Fruit fly (Drosophila melanogaster): ENCODE data around the gene CG32266.

Gene CG32266

DNA sequence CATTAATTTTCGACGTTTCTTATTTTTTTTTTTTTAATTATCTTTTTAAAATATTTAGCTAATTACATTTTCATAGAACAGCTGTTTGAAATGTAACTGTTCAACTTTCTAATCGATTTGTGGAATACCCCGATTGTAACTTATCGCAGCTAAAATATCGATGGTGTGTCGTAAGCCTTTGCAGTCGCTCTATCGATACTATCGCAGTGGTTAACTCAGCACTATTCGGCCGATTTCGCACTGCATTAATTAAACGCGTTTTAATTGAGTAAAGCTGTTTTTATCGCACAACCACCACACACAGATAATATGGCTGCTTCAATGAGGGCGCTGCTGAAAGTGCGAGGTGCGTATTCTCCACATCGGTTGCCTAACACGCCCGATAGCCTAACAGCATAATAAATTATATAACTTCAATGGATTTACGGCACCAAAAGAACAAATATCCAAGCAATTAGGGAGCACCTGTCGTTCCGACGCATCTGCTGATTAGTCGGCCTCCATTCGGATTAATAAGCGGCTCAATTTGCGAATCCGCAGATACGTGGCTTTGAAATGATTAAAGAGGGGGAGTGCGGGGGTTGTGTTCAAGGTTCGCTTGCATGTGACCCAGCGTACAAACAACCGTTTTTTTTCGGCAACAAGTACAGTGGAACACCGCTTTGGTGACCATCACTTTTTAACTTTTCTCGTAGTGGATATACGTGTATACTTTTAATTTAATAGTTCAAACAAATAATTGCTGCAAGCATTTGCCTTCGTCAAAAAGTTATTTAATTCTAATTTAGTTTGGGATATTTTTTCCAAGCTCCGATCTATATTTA is 23.6 kb downstream of the CG32266 start, which contains the start of gene Scsalpha1 (continued):
- TF ChIP-seq ttk (GFP tag; IDR thresholded peaks at IDR 0.05): no peak
- TF ChIP-seq CG10462 (GFP tag; optimal IDR thresholded peaks at IDR 0.05): peak; percentile 7
- TF ChIP-seq Lpt (GFP tag; optimal IDR thresholded peaks at IDR 0.05): no peak
- TF ChIP-seq H2.0 (GFP tag; IDR thresholded peaks at IDR 0.05): peak; percentile 42; the same call in 1 of the 2 replicates
- no peak for TF ChIP-seq fd64A (GFP tag; optimal IDR thresholded peaks at IDR 0.05)
- no peak for TF ChIP-seq dmrt11E (tag; optimal IDR thresholded peaks at IDR 0.05)
- TF ChIP-seq CG12391 (tag; optimal IDR thresholded peaks at IDR 0.05): peak; percentile 54
- peak; percentile 3 for TF ChIP-seq Ssrp (tag; optimal IDR thresholded peaks at IDR 0.05)
- peak; percentile 99 for TF ChIP-seq HLH4C (GFP tag; IDR thresholded peaks at IDR 0.05; ENCODE audit: partially characterized antibody)
- TF ChIP-seq CG6683 (GFP tag; optimal IDR thresholded peaks at IDR 0.05): no peak
- peak; percentile 23; the same call in 1 of the 2 replicates for TF ChIP-seq ranshi (GFP tag; IDR thresholded peaks at IDR 0.05)
- TF ChIP-seq Stat92E (GFP tag; optimal IDR thresholded peaks at IDR 0.05): peak in 1 of 3 experiments; percentile 58
- peak; percentile 9 for TF ChIP-seq Blimp-1 (GFP tag; optimal IDR thresholded peaks at IDR 0.05)
- TF ChIP-seq hkb (optimal IDR thresholded peaks at IDR 0.05): no peak
- peak; percentile 71 for TF ChIP-seq hkb (GFP tag; IDR thresholded peaks at IDR 0.05)
- no peak for TF ChIP-seq btn (GFP tag; optimal IDR thresholded peaks at IDR 0.05)
- no peak for TF ChIP-seq CG12236 (GFP tag; optimal IDR thresholded peaks at IDR 0.05)
- no peak for TF ChIP-seq Mes4 (GFP tag; optimal IDR thresholded peaks at IDR 0.05)
- peak; percentile 47 for TF ChIP-seq CG14710 (tag; optimal IDR thresholded peaks at IDR 0.05)
- peak; percentile 88 for TF ChIP-seq MESR4 (GFP tag; optimal IDR thresholded peaks at IDR 0.05)
- TF ChIP-seq CG8944 (GFP tag; optimal IDR thresholded peaks at IDR 0.05): no peak
- TF ChIP-seq al (GFP tag; IDR thresholded peaks at IDR 0.05): peak; percentile 15; the same call in 1 of the 2 replicates
- TF ChIP-seq Atf6 (GFP tag; IDR thresholded peaks at IDR 0.05): peak; percentile 70; the same call in 1 of the 2 replicates
- peak; percentile 96 for TF ChIP-seq Neu2 (GFP tag; optimal IDR thresholded peaks at IDR 0.05; ENCODE audit: borderline replicate concordance)
- peak in 1 of 2 experiments; percentile 83 for TF ChIP-seq Hr78 (GFP tag; optimal IDR thresholded peaks at IDR 0.05)
- peak; percentile 15 for TF ChIP-seq kni (GFP tag; optimal IDR thresholded peaks at IDR 0.05)
- TF ChIP-seq CG7987 (GFP tag; optimal IDR thresholded peaks at IDR 0.05): peak; percentile 3
- no peak for TF ChIP-seq CG6654 (GFP tag; optimal IDR thresholded peaks at IDR 0.05)
- peak; percentile 7 for TF ChIP-seq caup (GFP tag; optimal IDR thresholded peaks at IDR 0.05; ENCODE audit: severe bottlenecking)
- peak; percentile 57 for TF ChIP-seq CG17186 (GFP tag; optimal IDR thresholded peaks at IDR 0.05)
- TF ChIP-seq ATbp (GFP tag; optimal IDR thresholded peaks at IDR 0.05): peak; percentile 20
- peak; percentile 100 for TF ChIP-seq CG7963 (GFP tag; IDR thresholded peaks at IDR 0.05; ENCODE audit: partially characterized antibody)
- TF ChIP-seq crp (GFP tag; optimal IDR thresholded peaks at IDR 0.05): peak; percentile 6 to 82
- peak; percentile 46 for TF ChIP-seq sug (tag; optimal IDR thresholded peaks at IDR 0.05)
- TF ChIP-seq kay (GFP tag; optimal IDR thresholded peaks at IDR 0.05): no peak
- TF ChIP-seq pnt (GFP tag; optimal IDR thresholded peaks at IDR 0.05): no peak
- TF ChIP-seq so (GFP tag; IDR thresholded peaks at IDR 0.05): 0 out of 3 replicates have a peak, but pooled peaks have one; percentile 33
- peak; percentile 72 for TF ChIP-seq CG4617 (GFP tag; optimal IDR thresholded peaks at IDR 0.05; ENCODE audit: borderline replicate concordance)
- TF ChIP-seq D19A (tag; optimal IDR thresholded peaks at IDR 0.05): peak; percentile 41
- peak; percentile 74; the same call in 2 of the 3 replicates for TF ChIP-seq Dbx (GFP tag; IDR thresholded peaks at IDR 0.05)
- TF ChIP-seq prd (optimal IDR thresholded peaks at IDR 0.05): no peak
- TF ChIP-seq prd (GFP tag; IDR thresholded peaks at IDR 0.05): peak; percentile 58; the same call in 2 of the 3 replicates
- peak; percentile 39; the same call in 1 of the 3 replicates for TF ChIP-seq otp (GFP tag; IDR thresholded peaks at IDR 0.05)
- TF ChIP-seq ato (GFP tag; IDR thresholded peaks at IDR 0.05; ENCODE audit: partially characterized antibody): peak; percentile 100
- TF ChIP-seq CG13624 (GFP tag; optimal IDR thresholded peaks at IDR 0.05): peak; percentile 22
- TF ChIP-seq Sox100B (GFP tag; optimal IDR thresholded peaks at IDR 0.05): no peak
- no peak for TF ChIP-seq Mrtf (GFP tag; IDR thresholded peaks at IDR 0.05)

Measured in whole organism, embryonic.